Worm (Caenorhabditis elegans): ENCODE data around the gene F43C11.7.

DNA sequence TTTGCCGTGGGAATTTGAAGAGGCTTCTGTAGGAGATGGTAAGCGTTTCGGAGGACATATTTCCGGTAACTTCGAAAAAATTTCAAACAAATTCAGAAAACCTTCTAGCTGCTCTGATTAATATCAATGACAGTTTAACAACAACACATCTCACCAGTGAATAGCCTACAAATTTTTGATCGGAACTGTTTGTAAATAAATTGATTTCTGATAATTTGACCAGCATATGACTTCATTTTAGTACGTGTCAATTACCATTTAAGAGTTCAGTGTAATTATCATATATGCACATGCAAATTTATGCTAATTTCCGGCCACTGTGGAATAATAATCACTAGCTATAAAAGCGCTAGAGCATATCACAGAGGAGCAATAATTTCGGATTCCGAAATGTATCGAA lies 10.7 kb upstream of the F43C11.7 start, which contains the start of gene ZK1240.11:
- TF ChIP-seq W03F9.2 (tag; optimal IDR thresholded peaks at IDR 0.05) (no peak), him-1 (tag; optimal IDR thresholded peaks at IDR 0.05) (no peak), dao-5 (tag; optimal IDR thresholded peaks at IDR 0.05) (no peak)
